Worm (Caenorhabditis elegans) whole organism, L2 larva: ENCODE results near the gene txt-1.

Experiments used
- C34F6.9 ChIP-seq: fragments of 150-350 bp; optimal IDR thresholded peaks from 2 replicates; lab custom pipeline; 2014; ENCODE audit warnings: missing biosample characterization, missing genetic modification characterization
- F13H6.1 ChIP-seq: sonication (generic microtip); optimal IDR thresholded peaks from 2 replicates; lab custom pipeline; 2016; ENCODE audit warnings: missing genetic modification characterization, missing compliant biosample characterization
- R02D3.7 ChIP-seq: fragments of 150-350 bp; optimal IDR thresholded peaks from 2 replicates; lab custom pipeline; 2014; ENCODE audit warnings: missing biosample characterization, missing genetic modification characterization
- Y55F3AM.14 ChIP-seq: fragments of 200-800 bp; sonication (Bioruptor generic); optimal IDR thresholded peaks from 2 replicates; lab custom pipeline; 2018; ENCODE audit warnings: mild to moderate bottlenecking, missing genetic modification characterization, missing compliant biosample characterization
- alr-1 ChIP-seq: fragments of 150-350 bp; optimal IDR thresholded peaks from 2 replicates; lab custom pipeline; 2014; ENCODE audit warnings: missing biosample characterization, missing genetic modification characterization
- ama-1 ChIP-seq: fragments of 150-350 bp; optimal IDR thresholded peaks from 2 replicates; lab custom pipeline; 2018; ENCODE audit warnings: inconsistent platforms
- blmp-1 ChIP-seq: sonication (generic microtip); optimal IDR thresholded peaks from 2 replicates; lab custom pipeline; 2017; ENCODE audit warnings: missing genetic modification characterization, mild to moderate bottlenecking, missing compliant biosample characterization, antibody characterized with exemption, moderate library complexity; ENCODE audit not compliant: insufficient read depth
- ceh-16 ChIP-seq: fragments of 150-350 bp; optimal IDR thresholded peaks from 2 replicates; lab custom pipeline; 2014; ENCODE audit warnings: missing biosample characterization, missing genetic modification characterization
- ceh-82 ChIP-seq: fragments of 150-350 bp; optimal IDR thresholded peaks from 2 replicates; lab custom pipeline; 2014; ENCODE audit warnings: missing biosample characterization, missing genetic modification characterization
- egl-27 ChIP-seq: sonication (generic microtip); optimal IDR thresholded peaks from 3 replicates; lab custom pipeline; 2017; ENCODE audit warnings: missing biosample characterization, missing genetic modification reagents, missing genetic modification characterization
- elt-3 ChIP-seq: sonication (generic microtip); optimal IDR thresholded peaks from 2 replicates; lab custom pipeline; 2017; ENCODE audit warnings: missing biosample characterization, missing genetic modification characterization
- fos-1 ChIP-seq: fragments of 150-350 bp; optimal IDR thresholded peaks from 2 replicates; lab custom pipeline; 2014; ENCODE audit warnings: missing biosample characterization, missing genetic modification characterization
- gmeb-1 ChIP-seq: fragments of 150-350 bp; optimal IDR thresholded peaks from 2 replicates; lab custom pipeline; 2014; ENCODE audit warnings: missing biosample characterization, missing genetic modification characterization
- lin-11 ChIP-seq: fragments of 150-350 bp; sonication (generic microtip); optimal IDR thresholded peaks from 2 replicates; lab custom pipeline; 2014; ENCODE audit warnings: missing biosample characterization, missing genetic modification characterization, inconsistent platforms, mixed read lengths
- lin-13 ChIP-seq: fragments of 150-350 bp; optimal IDR thresholded peaks from 2 replicates; lab custom pipeline; 2014; ENCODE audit warnings: missing biosample characterization, missing genetic modification reagents, missing genetic modification characterization
- lsy-2 ChIP-seq, 2 experiments: fragments of 150-350 bp in 1 of 2; sonication (generic microtip) in 1 of 2; optimal IDR thresholded peaks; 2 replicates each; lab custom pipeline; 2014 to 2017; ENCODE audit warnings: missing biosample characterization in 2 of 2, missing genetic modification characterization in 2 of 2
- mab-5 ChIP-seq: fragments of 150-350 bp; optimal IDR thresholded peaks from 2 replicates; lab custom pipeline; 2014; ENCODE audit warnings: missing biosample characterization, missing genetic modification characterization
- mdl-1 ChIP-seq, 2 experiments: fragments of 150-350 bp in 1 of 2; sonication (generic microtip) in 1 of 2; optimal IDR thresholded peaks; 2 replicates each; lab custom pipeline; 2017; ENCODE audit warnings: missing biosample characterization in 2 of 2, missing genetic modification characterization in 2 of 2
- nhr-10 ChIP-seq: sonication (generic microtip); optimal IDR thresholded peaks from 2 replicates; lab custom pipeline; 2017; ENCODE audit warnings: missing biosample characterization, missing genetic modification characterization
- nhr-11 ChIP-seq: fragments of 150-350 bp; optimal IDR thresholded peaks from 2 replicates; lab custom pipeline; 2014; ENCODE audit warnings: missing biosample characterization, missing genetic modification characterization
- nhr-12 ChIP-seq: fragments of 150-350 bp; optimal IDR thresholded peaks from 2 replicates; lab custom pipeline; 2014; ENCODE audit warnings: missing biosample characterization, missing genetic modification characterization
- nhr-129 ChIP-seq: fragments of 150-350 bp; optimal IDR thresholded peaks from 2 replicates; lab custom pipeline; 2014; ENCODE audit warnings: missing biosample characterization, missing genetic modification characterization
- nhr-23 ChIP-seq: fragments of 150-350 bp; optimal IDR thresholded peaks from 2 replicates; lab custom pipeline; 2014; ENCODE audit warnings: missing biosample characterization, missing genetic modification reagents, missing genetic modification characterization
- nhr-237 ChIP-seq: fragments of 150-350 bp; optimal IDR thresholded peaks from 2 replicates; lab custom pipeline; 2014; ENCODE audit warnings: missing biosample characterization, missing genetic modification characterization
- nhr-25 ChIP-seq: fragments of 150-350 bp; sonication (generic microtip); optimal IDR thresholded peaks from 3 replicates; lab custom pipeline; 2014; ENCODE audit warnings: missing biosample characterization, missing genetic modification characterization
- nhr-6 ChIP-seq: fragments of 150-350 bp; optimal IDR thresholded peaks from 2 replicates; lab custom pipeline; 2014; ENCODE audit warnings: missing biosample characterization, missing genetic modification characterization
- nhr-77 ChIP-seq: fragments of 150-350 bp; optimal IDR thresholded peaks from 2 replicates; lab custom pipeline; 2014; ENCODE audit warnings: missing biosample characterization, missing genetic modification characterization
- peb-1 ChIP-seq: fragments of 150-350 bp; optimal IDR thresholded peaks from 2 replicates; lab custom pipeline; 2014; ENCODE audit warnings: missing biosample characterization, missing genetic modification characterization
- sem-4 ChIP-seq: fragments of 150-350 bp; optimal IDR thresholded peaks from 2 replicates; lab custom pipeline; 2014; ENCODE audit warnings: missing biosample characterization, missing genetic modification reagents, missing genetic modification characterization
- skn-1 ChIP-seq: sonication (generic microtip); optimal IDR thresholded peaks from 2 replicates; lab custom pipeline; 2017; ENCODE audit warnings: missing biosample characterization, missing genetic modification characterization
- sma-3 ChIP-seq: sonication (generic microtip); optimal IDR thresholded peaks from 2 replicates; lab custom pipeline; 2016; ENCODE audit warnings: missing genetic modification reagents, missing genetic modification characterization, missing compliant biosample characterization
- snpc-4 ChIP-seq: fragments of 150-350 bp; optimal IDR thresholded peaks from 2 replicates; lab custom pipeline; 2014; ENCODE audit warnings: missing biosample characterization, missing genetic modification characterization
- unc-39 ChIP-seq: fragments of 150-350 bp; optimal IDR thresholded peaks from 2 replicates; lab custom pipeline; 2014; ENCODE audit warnings: missing biosample characterization, missing genetic modification characterization
- unc-55 ChIP-seq: fragments of 150-350 bp; sonication (generic microtip); optimal IDR thresholded peaks from 3 replicates; lab custom pipeline; 2014; ENCODE audit warnings: missing biosample characterization, missing genetic modification reagents, missing genetic modification characterization
- unc-62 ChIP-seq: fragments of 150-350 bp; optimal IDR thresholded peaks from 2 replicates; lab custom pipeline; 2014; ENCODE audit warnings: missing biosample characterization, missing genetic modification reagents, missing genetic modification characterization
- zag-1 ChIP-seq: fragments of 150-350 bp; optimal IDR thresholded peaks from 2 replicates; lab custom pipeline; 2014; ENCODE audit warnings: missing biosample characterization, missing genetic modification characterization
- ztf-11 ChIP-seq: sonication (generic microtip); optimal IDR thresholded peaks from 2 replicates; lab custom pipeline; 2017; ENCODE audit warnings: missing biosample characterization, missing genetic modification characterization
- ztf-4 ChIP-seq: fragments of 150-350 bp; optimal IDR thresholded peaks from 2 replicates; lab custom pipeline; 2014; ENCODE audit warnings: missing biosample characterization, missing genetic modification characterization

The txt-1 gene

ce11 chrII:112231-112630 lies 6.2 kb downstream of the txt-1 start:
- TF ChIP-seq lin-11 (tag; lab: Kevin White, UChicago), result no peak
- TF ChIP-seq alr-1 (tag; lab: Kevin White, UChicago), result no peak
- peak; percentile 28 for TF ChIP-seq sma-3 (GFP tag; lab: Kevin White, UChicago)
- no peak for TF ChIP-seq nhr-10
- TF ChIP-seq nhr-129 (tag; lab: Kevin White, UChicago), result peak; percentile 15
- no peak for TF ChIP-seq Y55F3AM.14 (GFP tag; lab: Kevin White, UChicago)
- no peak for TF ChIP-seq snpc-4 (tag; lab: Kevin White, UChicago)
- TF ChIP-seq, all 48 proteins: peak for 2

- TF ChIP-seq zag-1 (tag; lab: Kevin White, UChicago) (no peak), egl-27 (tag; lab: Kevin White, UChicago) (no peak), mab-5 (tag; lab: Kevin White, UChicago) (no peak), alr-1 (tag; lab: Kevin White, UChicago) (no peak), nhr-237 (tag; lab: Kevin White, UChicago) (no peak), peb-1 (no peak), sem-4 (tag; lab: Kevin White, UChicago) (no peak), nhr-11 (no peak), lin-11 (tag; lab: Kevin White, UChicago) (no peak), mdl-1 (tag; optimal IDR thresholded peaks at IDR 0.05; lab: Kevin White, UChicago) (no peak), skn-1 (tag; lab: Kevin White, UChicago) (no peak)
Observed at ce11 chrII:116916-117315, 10.9 kb downstream of the txt-1 start, which contains the start of gene srt-54. srt-54 (plus strand) TSS chrII:117216.

- TF ChIP-seq nhr-10, result no peak
- TF ChIP-seq ztf-4 (tag; lab: Kevin White, UChicago), result no peak
- no peak for TF ChIP-seq unc-39
- TF ChIP-seq nhr-11, result no peak
- no peak for TF ChIP-seq skn-1 (tag; lab: Kevin White, UChicago)
- no peak for TF ChIP-seq fos-1 (tag; lab: Kevin White, UChicago)
- TF ChIP-seq gmeb-1 (tag; lab: Kevin White, UChicago), result no peak
- TF ChIP-seq nhr-12 (tag; lab: Kevin White, UChicago), result no peak
- no peak for TF ChIP-seq nhr-6 (tag; lab: Kevin White, UChicago)
- no peak for TF ChIP-seq lsy-2 (tag; optimal IDR thresholded peaks at IDR 0.05; lab: Kevin White, UChicago)
- TF ChIP-seq lin-11 (tag; lab: Kevin White, UChicago), result no peak
- no peak for TF ChIP-seq mab-5 (tag; lab: Kevin White, UChicago)
- TF ChIP-seq ceh-16, result no peak
- no peak for TF ChIP-seq alr-1 (tag; lab: Kevin White, UChicago)
- TF ChIP-seq peb-1, result no peak
- TF ChIP-seq ceh-82 (tag; lab: Kevin White, UChicago), result no peak
- TF ChIP-seq, all 48 proteins: peak for 0
Observed at ce11 chrII:121121-121520, 15.1 kb downstream of the txt-1 start, which contains the start of gene K10B4.3. K10B4.3 (minus strand) TSS chrII:121221.

- TF ChIP-seq nhr-25 (tag; lab: Kevin White, UChicago) (no peak), nhr-23 (tag; lab: Kevin White, UChicago) (no peak), blmp-1 (tag; lab: Kevin White, UChicago) (no peak), sma-3 (GFP tag; lab: Kevin White, UChicago) (peak; percentile 13), R02D3.7 (no peak), ztf-4 (tag; lab: Kevin White, UChicago) (no peak), C34F6.9 (peak; percentile 8), fos-1 (tag; lab: Kevin White, UChicago) (peak; percentile 35), mab-5 (tag; lab: Kevin White, UChicago) (no peak)
- TF ChIP-seq, all 48 proteins: peak for 3
Observed at ce11 chrII:122008-122407, 16.0 kb downstream of the txt-1 start.

- TF ChIP-seq gmeb-1 (tag; lab: Kevin White, UChicago) (no peak), fos-1 (tag; lab: Kevin White, UChicago) (peak; percentile 88)
Observed at ce11 chrII:122494-122893, 16.5 kb downstream of the txt-1 start.

ce11 chrII:124904-125303 lies 18.9 kb downstream of the txt-1 start, which contains the start of gene nmur-2:
nmur-2 (minus strand) TSS chrII:125004.
- TF ChIP-seq ceh-16, result no peak
- TF ChIP-seq ztf-11 (tag; lab: Kevin White, UChicago), result no peak
- TF ChIP-seq nhr-10, result no peak
- TF ChIP-seq F13H6.1 (tag; lab: Kevin White, UChicago), result no peak
- no peak for TF ChIP-seq unc-62 (GFP tag; lab: Kevin White, UChicago)
- TF ChIP-seq R02D3.7, result no peak
- TF ChIP-seq sma-3 (GFP tag; lab: Kevin White, UChicago), result no peak
- TF ChIP-seq nhr-77 (tag; lab: Kevin White, UChicago), result no peak
- TF ChIP-seq blmp-1 (tag; lab: Kevin White, UChicago), result no peak
- no peak for TF ChIP-seq sem-4 (tag; lab: Kevin White, UChicago)
- TF ChIP-seq fos-1 (tag; lab: Kevin White, UChicago), result no peak
- TF ChIP-seq elt-3 (tag; lab: Kevin White, UChicago), result no peak
- TF ChIP-seq peb-1, result no peak
- TF ChIP-seq unc-55 (GFP tag; lab: Kevin White, UChicago), result no peak
- no peak for TF ChIP-seq ama-1 (lab: Kevin White, UChicago)
- TF ChIP-seq snpc-4 (tag; lab: Kevin White, UChicago), result no peak
- TF ChIP-seq lin-13 (GFP tag; lab: Kevin White, UChicago), result no peak
